Worm (Caenorhabditis elegans) whole organism, L4 larva: Measurements from ENCODE around the gene ZK897.10.

Experiments used
- aha-1 ChIP-seq: fragments of 150-350 bp; peaks from one replicate; lab custom pipeline; 2014; ENCODE audit warnings: missing biosample characterization, missing genetic modification characterization
- ces-1 ChIP-seq: fragments of 150-350 bp; sonication (generic microtip); optimal IDR thresholded peaks from 4 replicates; lab custom pipeline; 2014; ENCODE audit warnings: missing biosample characterization, missing genetic modification reagents, missing genetic modification characterization
- lsy-2 ChIP-seq, 2 experiments: fragments of 150-350 bp in 1 of 2; sonication (generic microtip) in 1 of 2; optimal IDR thresholded peaks; 2 replicates each; lab custom pipeline; 2014 to 2017; ENCODE audit warnings: missing biosample characterization in 2 of 2, missing genetic modification characterization in 2 of 2
- pha-4 ChIP-seq, 2 experiments: fragments of 150-350 bp in 1 of 2; fragments of 200-800 bp in 1 of 2; sonication (Bioruptor generic) in 1 of 2; IDR thresholded peaks in 1 of 2; optimal IDR thresholded peaks in 1 of 2; 2 replicates each; pipeline versions ENCODE4 v1.3.6 to Lab custom; 2014 to 2022; ENCODE audit warnings: missing genetic modification characterization in 2 of 2, missing genetic modification reagents in 2 of 2, missing biosample characterization in 1 of 2, missing compliant biosample characterization in 1 of 2
- skn-1 ChIP-seq: fragments of 150-350 bp; optimal IDR thresholded peaks from 2 replicates; lab custom pipeline; 2014; ENCODE audit warnings: missing biosample characterization, missing genetic modification characterization
- snpc-4 ChIP-seq: fragments of 150-350 bp; optimal IDR thresholded peaks from 2 replicates; lab custom pipeline; 2014; ENCODE audit warnings: missing biosample characterization, missing genetic modification characterization
- unc-130 ChIP-seq: sonication (generic microtip); optimal IDR thresholded peaks from 2 replicates; lab custom pipeline; 2016; ENCODE audit warnings: missing genetic modification reagents, missing genetic modification characterization, missing compliant biosample characterization
- vab-7 ChIP-seq: fragments of 200-800 bp; sonication (Bioruptor generic); IDR thresholded peaks from 2 replicates; pipeline ENCODE4 v1.3.6; 2022; ENCODE audit warnings: missing genetic modification reagents, missing genetic modification characterization, missing compliant biosample characterization

ce11 chrIV:12792494-12792893 is 27.3 kb downstream of the ZK897.10 start, which contains the start of gene F07C6.6:
- TF ChIP-seq lsy-2 (tag; optimal IDR thresholded peaks at IDR 0.05; lab: Kevin White, UChicago) (no peak), pha-4 (GFP tag; IDR thresholded peaks at IDR 0.05; lab: Robert Waterston, UW) (no peak), pha-4 (tag; optimal IDR thresholded peaks at IDR 0.05; lab: Kevin White, UChicago) (no peak), skn-1 (tag; lab: Kevin White, UChicago) (no peak), ces-1 (GFP tag; lab: Kevin White, UChicago) (no peak), unc-130 (GFP tag; lab: Kevin White, UChicago) (no peak), aha-1 (no peak), snpc-4 (tag; lab: Kevin White, UChicago) (no peak), vab-7 (GFP tag; lab: Robert Waterston, UW) (no peak)
